Fruit fly (Drosophila melanogaster) whole organism, prepupa: ENCODE results near the gene laf.

Source experiments
- CG10669 ChIP-seq: fragments of 200-800 bp; sonication (Bioruptor generic); optimal IDR thresholded peaks from 3 replicates; lab custom pipeline; 2018; ENCODE audit warnings: missing biosample characterization, mild to moderate bottlenecking, missing genetic modification characterization, moderate library complexity
- CG15336 ChIP-seq: fragments of 200-800 bp; sonication (Bioruptor generic); IDR thresholded peaks from 2 replicates; pipeline ENCODE4 v1.3.6; 2022; ENCODE audit warnings: missing biosample characterization, missing genetic modification characterization
- CG1621 ChIP-seq: fragments of 200-800 bp; sonication (Bioruptor generic); optimal IDR thresholded peaks from 3 replicates; lab custom pipeline; 2018; ENCODE audit warnings: missing biosample characterization, mild to moderate bottlenecking, missing genetic modification characterization
- CG16779 ChIP-seq: fragments of 200-800 bp; sonication (Bioruptor generic); optimal IDR thresholded peaks from 3 replicates; lab custom pipeline; 2017; ENCODE audit warnings: missing biosample characterization, mild to moderate bottlenecking, missing genetic modification characterization
- CG31627 ChIP-seq: fragments of 200-800 bp; sonication (Bioruptor generic); optimal IDR thresholded peaks from 3 replicates; lab custom pipeline; 2016; ENCODE audit warnings: missing biosample characterization, missing genetic modification characterization
- CG34406 ChIP-seq: fragments of 200-800 bp; sonication (Bioruptor generic); optimal IDR thresholded peaks from 3 replicates; lab custom pipeline; 2016; ENCODE audit warnings: missing biosample characterization, missing genetic modification characterization
- CG3919 ChIP-seq: fragments of 200-800 bp; sonication (Bioruptor generic); optimal IDR thresholded peaks from 3 replicates; lab custom pipeline; 2016; ENCODE audit warnings: missing biosample characterization, missing genetic modification characterization
- CG4318 ChIP-seq: fragments of 200-800 bp; sonication (Bioruptor generic); optimal IDR thresholded peaks from 3 replicates; lab custom pipeline; 2017; ENCODE audit warnings: missing biosample characterization, mild to moderate bottlenecking, missing genetic modification characterization
- CG6163 ChIP-seq: fragments of 200-800 bp; sonication (Bioruptor generic); IDR thresholded peaks from 3 replicates; pipeline ENCODE4 v1.3.6; 2022; ENCODE audit warnings: missing biosample characterization, missing genetic modification characterization
- CG6276 ChIP-seq: fragments of 200-800 bp; sonication (Bioruptor generic); optimal IDR thresholded peaks from 2 replicates; lab custom pipeline; 2017; ENCODE audit warnings: missing biosample characterization, mild to moderate bottlenecking, missing genetic modification characterization
- CG6792 ChIP-seq: fragments of 200-800 bp; sonication (Bioruptor generic); optimal IDR thresholded peaks from 3 replicates; lab custom pipeline; 2016; ENCODE audit warnings: missing biosample characterization, missing genetic modification characterization
- CG6808 ChIP-seq: fragments of 200-800 bp; sonication (Bioruptor generic); optimal IDR thresholded peaks from 3 replicates; lab custom pipeline; 2017; ENCODE audit warnings: missing biosample characterization, missing genetic modification characterization, mild to moderate bottlenecking, moderate library complexity, missing genetic modification reagents
- CG7368 ChIP-seq: fragments of 200-800 bp; sonication (Bioruptor generic); optimal IDR thresholded peaks from 3 replicates; lab custom pipeline; 2016; ENCODE audit warnings: missing biosample characterization, missing genetic modification characterization
- CG8119 ChIP-seq: fragments of 200-800 bp; sonication (Bioruptor generic); IDR thresholded peaks from 3 replicates; pipeline ENCODE4 v1.3.6; 2022; ENCODE audit warnings: missing biosample characterization, missing genetic modification characterization
- CG8319 ChIP-seq: fragments of 200-800 bp; sonication (Bioruptor generic); optimal IDR thresholded peaks from 3 replicates; lab custom pipeline; 2016; ENCODE audit warnings: missing biosample characterization, missing genetic modification characterization
- CG8632 ChIP-seq: fragments of 200-800 bp; sonication (Bioruptor generic); optimal IDR thresholded peaks from 3 replicates; lab custom pipeline; 2016; ENCODE audit warnings: missing biosample characterization, missing genetic modification characterization
- CG9139 ChIP-seq: fragments of 200-800 bp; sonication (Bioruptor generic); optimal IDR thresholded peaks from 3 replicates; lab custom pipeline; 2017; ENCODE audit warnings: missing biosample characterization, mild to moderate bottlenecking, missing genetic modification characterization
- Eip75B ChIP-seq: fragments of 200-800 bp; sonication (Bioruptor generic); optimal IDR thresholded peaks from 3 replicates; lab custom pipeline; 2016; ENCODE audit warnings: missing biosample characterization, missing genetic modification characterization
- Eip93F ChIP-seq: fragments of 200-800 bp; sonication (Bioruptor generic); optimal IDR thresholded peaks from 2 replicates; lab custom pipeline; 2016; ENCODE audit warnings: missing biosample characterization, mild to moderate bottlenecking, missing genetic modification characterization
- Ets21C ChIP-seq: fragments of 200-800 bp; sonication (Bioruptor generic); optimal IDR thresholded peaks from 3 replicates; lab custom pipeline; 2016; ENCODE audit warnings: missing biosample characterization, missing genetic modification characterization
- Ets96B ChIP-seq: fragments of 200-800 bp; optimal IDR thresholded peaks from 2 replicates; lab custom pipeline; 2019; ENCODE audit warnings: missing biosample characterization, mild to moderate bottlenecking, missing genetic modification characterization, moderate library complexity
- Hr39 ChIP-seq: fragments of 200-800 bp; sonication (Bioruptor generic); optimal IDR thresholded peaks from 2 replicates; lab custom pipeline; 2016; ENCODE audit warnings: missing biosample characterization, missing genetic modification characterization
- Hr4 ChIP-seq: fragments of 200-800 bp; sonication (Bioruptor generic); optimal IDR thresholded peaks from 3 replicates; lab custom pipeline; 2016; ENCODE audit warnings: missing biosample characterization, missing genetic modification characterization
- Met ChIP-seq: fragments of 200-800 bp; sonication (Bioruptor generic); optimal IDR thresholded peaks from 3 replicates; lab custom pipeline; 2016; ENCODE audit warnings: missing biosample characterization, missing genetic modification characterization
- Smox ChIP-seq: fragments of 200-800 bp; sonication (Bioruptor generic); optimal IDR thresholded peaks from 3 replicates; lab custom pipeline; 2016; ENCODE audit warnings: missing biosample characterization, missing genetic modification characterization
- Sox14 ChIP-seq: fragments of 200-800 bp; sonication (Bioruptor generic); optimal IDR thresholded peaks from 3 replicates; lab custom pipeline; 2016; ENCODE audit warnings: missing biosample characterization, missing genetic modification characterization
- Sox15 ChIP-seq: fragments of 200-800 bp; sonication (Bioruptor generic); optimal IDR thresholded peaks from 3 replicates; lab custom pipeline; 2016; ENCODE audit warnings: missing biosample characterization, missing genetic modification characterization
- achi ChIP-seq: fragments of 200-800 bp; sonication (Bioruptor generic); optimal IDR thresholded peaks from 3 replicates; lab custom pipeline; 2016; ENCODE audit warnings: missing biosample characterization, missing genetic modification characterization
- cyc ChIP-seq: fragments of 200-800 bp; sonication (Bioruptor generic); optimal IDR thresholded peaks from 3 replicates; lab custom pipeline; 2016; ENCODE audit warnings: missing biosample characterization, missing genetic modification characterization
- dac ChIP-seq: fragments of 200-800 bp; sonication (Bioruptor generic); optimal IDR thresholded peaks from 2 replicates; lab custom pipeline; 2017; ENCODE audit warnings: missing biosample characterization, mild to moderate bottlenecking, missing genetic modification characterization
- dsx ChIP-seq: fragments of 200-800 bp; optimal IDR thresholded peaks from 3 replicates; lab custom pipeline; 2019; ENCODE audit warnings: missing biosample characterization, mild to moderate bottlenecking, missing genetic modification characterization, moderate library complexity; ENCODE audit not compliant: poor library complexity, severe bottlenecking
- eg ChIP-seq: fragments of 200-800 bp; sonication (Bioruptor generic); IDR thresholded peaks from 3 replicates; pipeline ENCODE4 v1.3.6; 2022; ENCODE audit warnings: missing biosample characterization, missing genetic modification characterization
- esn ChIP-seq: fragments of 200-800 bp; sonication (Bioruptor generic); optimal IDR thresholded peaks from 2 replicates; lab custom pipeline; 2016; ENCODE audit warnings: missing biosample characterization, mild to moderate bottlenecking, missing genetic modification characterization, moderate library complexity
- fd59A ChIP-seq: fragments of 200-800 bp; sonication (Bioruptor generic); optimal IDR thresholded peaks from 2 replicates; lab custom pipeline; 2017; ENCODE audit warnings: missing biosample characterization, mild to moderate bottlenecking, missing genetic modification characterization, missing genetic modification reagents
- fd85E ChIP-seq: fragments of 200-800 bp; sonication (Bioruptor generic); optimal IDR thresholded peaks from 3 replicates; lab custom pipeline; 2016; ENCODE audit warnings: missing biosample characterization, missing genetic modification characterization
- fkh ChIP-seq: fragments of 200-800 bp; sonication (Bioruptor generic); optimal IDR thresholded peaks from 3 replicates; lab custom pipeline; 2017; ENCODE audit warnings: missing biosample characterization, mild to moderate bottlenecking, missing genetic modification characterization, moderate library complexity
- net ChIP-seq: fragments of 200-800 bp; sonication (Bioruptor generic); optimal IDR thresholded peaks from 3 replicates; lab custom pipeline; 2016; ENCODE audit warnings: missing biosample characterization, missing genetic modification characterization
- salr ChIP-seq, 2 experiments: fragments of 200-800 bp; sonication (Bioruptor generic); optimal IDR thresholded peaks; 3 replicates each; lab custom pipeline; 2016 to 2018; ENCODE audit warnings: missing biosample characterization in 2 of 2, missing genetic modification characterization in 2 of 2, mild to moderate bottlenecking in 1 of 2
- spab ChIP-seq: fragments of 200-800 bp; sonication (Bioruptor generic); optimal IDR thresholded peaks from 2 replicates; lab custom pipeline; 2017; ENCODE audit warnings: missing biosample characterization, mild to moderate bottlenecking, missing genetic modification characterization, missing genetic modification reagents
- svp ChIP-seq: fragments of 200-800 bp; sonication (Bioruptor generic); peaks from one replicate; lab custom pipeline; 2016; ENCODE audit warnings: missing biosample characterization, missing genetic modification characterization
- vri ChIP-seq: fragments of 200-800 bp; sonication (Bioruptor generic); optimal IDR thresholded peaks from 3 replicates; lab custom pipeline; 2016; ENCODE audit warnings: missing biosample characterization, mild to moderate bottlenecking, missing genetic modification characterization

laf gene

dm6 chr3R:4842958-4843357, 35.4 kb downstream of the laf start:
- no peak for TF ChIP-seq fd59A
- TF ChIP-seq CG6792 (GFP tag; lab: Kevin White, UChicago): no peak
- TF ChIP-seq Met (GFP tag; lab: Kevin White, UChicago): no peak
- no peak for TF ChIP-seq dsx
- TF ChIP-seq eg (GFP tag; lab: Robert Waterston, UW): no peak
- no peak for TF ChIP-seq CG34406 (GFP tag; lab: Kevin White, UChicago)
- no peak for TF ChIP-seq salr (GFP tag; optimal IDR thresholded peaks at IDR 0.05; lab: Kevin White, UChicago)
- TF ChIP-seq CG31627 (GFP tag; lab: Kevin White, UChicago): no peak
- TF ChIP-seq Ets96B (tag; lab: Kevin White, UChicago): no peak

- TF ChIP-seq net: no peak
- TF ChIP-seq CG8319 (GFP tag; lab: Kevin White, UChicago): no peak
- TF ChIP-seq CG16779 (tag; lab: Kevin White, UChicago): no peak
- no peak for TF ChIP-seq cyc
- TF ChIP-seq svp (GFP tag; lab: Kevin White, UChicago): no peak
- no peak for TF ChIP-seq achi (GFP tag; lab: Kevin White, UChicago)
- TF ChIP-seq fkh (GFP tag; lab: Kevin White, UChicago): no peak
- TF ChIP-seq CG3919 (GFP tag; lab: Kevin White, UChicago): no peak
- TF ChIP-seq CG7368 (GFP tag; lab: Kevin White, UChicago): no peak
- TF ChIP-seq CG9139 (GFP tag; lab: Kevin White, UChicago): no peak
- TF ChIP-seq Eip75B (GFP tag; lab: Kevin White, UChicago): no peak
- TF ChIP-seq CG6276 (GFP tag; lab: Kevin White, UChicago): no peak
- TF ChIP-seq fd85E: no peak
- TF ChIP-seq Eip93F: no peak
- TF ChIP-seq CG10669 (GFP tag; lab: Kevin White, UChicago): no peak
- no peak for TF ChIP-seq CG34406 (GFP tag; lab: Kevin White, UChicago)
Measured at dm6 chr3R:4840757-4841156, 37.6 kb downstream of the laf start.

- no peak for TF ChIP-seq CG31627 (GFP tag; lab: Kevin White, UChicago)
- TF ChIP-seq CG15336 (GFP tag; lab: Robert Waterston, UW): no peak
- no peak for TF ChIP-seq CG8119
- TF ChIP-seq CG4318 (GFP tag; lab: Kevin White, UChicago): no peak
- TF ChIP-seq CG10669 (GFP tag; lab: Kevin White, UChicago): no peak
- TF ChIP-seq Met (GFP tag; lab: Kevin White, UChicago): no peak
- TF ChIP-seq svp (GFP tag; lab: Kevin White, UChicago): no peak
- no peak for TF ChIP-seq Sox15 (GFP tag; lab: Kevin White, UChicago)
- no peak for TF ChIP-seq CG6808 (GFP tag; lab: Kevin White, UChicago)
Measured at dm6 chr3R:4835315-4835714, 43.0 kb downstream of the laf start.

- TF ChIP-seq Smox (GFP tag; lab: Kevin White, UChicago) (no peak), CG8632 (GFP tag; lab: Kevin White, UChicago) (no peak), CG34406 (GFP tag; lab: Kevin White, UChicago) (no peak), spab (GFP tag; lab: Kevin White, UChicago) (no peak), svp (GFP tag; lab: Kevin White, UChicago) (peak; percentile 24)
Measured at dm6 chr3R:4833636-4834035, 44.7 kb downstream of the laf start.

dm6 chr3R:4831197-4831596, 47.1 kb downstream of the laf start, which contains the start of gene CG14659:
TSS of gene CG14659 (minus strand) at chr3R:4831297.
- no peak for TF ChIP-seq Sox14 (GFP tag; lab: Kevin White, UChicago)
- TF ChIP-seq CG6163 (GFP tag; lab: Robert Waterston, UW): no peak
- no peak for TF ChIP-seq Ets96B (tag; lab: Kevin White, UChicago)
- no peak for TF ChIP-seq Eip75B (GFP tag; lab: Kevin White, UChicago)
- TF ChIP-seq CG34406 (GFP tag; lab: Kevin White, UChicago): no peak
- no peak for TF ChIP-seq Hr39 (GFP tag; lab: Kevin White, UChicago)
- TF ChIP-seq dac: no peak
- TF ChIP-seq CG9139 (GFP tag; lab: Kevin White, UChicago): no peak
- TF ChIP-seq achi (GFP tag; lab: Kevin White, UChicago): no peak
- TF ChIP-seq CG8319 (GFP tag; lab: Kevin White, UChicago): no peak
- TF ChIP-seq Ets21C: no peak
- TF ChIP-seq vri: no peak
- TF ChIP-seq CG1621 (tag; lab: Kevin White, UChicago): no peak
- no peak for TF ChIP-seq Hr4
- TF ChIP-seq esn (GFP tag; lab: Kevin White, UChicago): no peak
